Worm (Caenorhabditis elegans): ENCODE results near the gene fcd-2.
"Not testable (repeated sequence)": the region's sequence is repeated elsewhere in the genome, so short reads cannot be mapped to it uniquely, and the experiment has no call there.

Gene fcd-2

ce11 chrIV:15059150-15059549 is 33.6 kb downstream of the fcd-2 start (continued):
- TF ChIP-seq snpc-4 (GFP tag; optimal IDR thresholded peaks at IDR 0.05); rpc-1 (tag; optimal IDR thresholded peaks at IDR 0.05): not testable (repeated sequence)
- TF ChIP-seq snpc-4 (tag; optimal IDR thresholded peaks at IDR 0.05), result peak in 1 of 4 experiments; percentile 88
- TF ChIP-seq rpc-1 (optimal IDR thresholded peaks at IDR 0.05), result peak; percentile 39
- TF ChIP-seq mcd-1 (GFP tag; IDR thresholded peaks at IDR 0.05), result peak; percentile 62; the same call in 1 of the 2 replicates
- 0 out of 2 replicates have a peak, but pooled peaks have one; percentile 13 for TF ChIP-seq hmg-1.2 (GFP tag; IDR thresholded peaks at IDR 0.05)
- TF ChIP-seq attf-3 (GFP tag; conservative IDR thresholded peaks at IDR 0.05), result peak; percentile 69
- TF ChIP-seq Y56A3A.18 (GFP tag; IDR thresholded peaks at IDR 0.05), result peak; percentile 92
- peak; percentile 99 for TF ChIP-seq attf-6 (GFP tag; IDR thresholded peaks at IDR 0.05)
- TF ChIP-seq aptf-3 (GFP tag; IDR thresholded peaks at IDR 0.05), result peak; percentile 99
- TF ChIP-seq gei-17 (GFP tag; optimal IDR thresholded peaks at IDR 0.05), result peak; percentile 61
- peak; percentile 79 for TF ChIP-seq ceh-91 (GFP tag; IDR thresholded peaks at IDR 0.05)
- peak; percentile 100 for TF ChIP-seq hsf-1 (GFP tag; IDR thresholded peaks at IDR 0.05)
- TF ChIP-seq C17E4.6 (GFP tag; IDR thresholded peaks at IDR 0.05), result peak; percentile 90
- TF ChIP-seq ztf-25 (GFP tag; IDR thresholded peaks at IDR 0.05), result peak; percentile 99
- peak; percentile 93 for TF ChIP-seq egrh-3 (GFP tag; IDR thresholded peaks at IDR 0.05)
- peak; percentile 93 for TF ChIP-seq madf-3 (GFP tag; IDR thresholded peaks at IDR 0.05)

- no peak for TF ChIP-seq Y95B8A.8 (GFP tag; IDR thresholded peaks at IDR 0.05)
- no peak for TF ChIP-seq pha-4 (tag; optimal IDR thresholded peaks at IDR 0.05)
- no peak for TF ChIP-seq tlf-1 (GFP tag; optimal IDR thresholded peaks at IDR 0.05)
- no peak for TF ChIP-seq repo-1 (tag; optimal IDR thresholded peaks at IDR 0.05)
- TF ChIP-seq F49E8.2 (tag; optimal IDR thresholded peaks at IDR 0.05; ENCODE audit: insufficient read depth), result no peak
- no peak for TF ChIP-seq egrh-3 (GFP tag; IDR thresholded peaks at IDR 0.05)
- no peak for TF ChIP-seq unc-62 (GFP tag; optimal IDR thresholded peaks at IDR 0.05)
- TF ChIP-seq ztf-26 (tag; optimal IDR thresholded peaks at IDR 0.05), result no peak
- TF ChIP-seq D2030.7 (GFP tag; IDR thresholded peaks at IDR 0.05), result no peak
- TF ChIP-seq nhr-27 (tag; optimal IDR thresholded peaks at IDR 0.05), result no peak
- TF ChIP-seq hrde-1 (tag; optimal IDR thresholded peaks at IDR 0.05; ENCODE audit: borderline replicate concordance), result no peak
These were observed 38.3 kb downstream of the fcd-2 start for ce11 chrIV:15063789-15064188.

- TF ChIP-seq F39B2.1 (GFP tag; IDR thresholded peaks at IDR 0.05) (no peak), sea-2 (GFP tag; IDR thresholded peaks at IDR 0.05) (no peak), nhr-80 (tag; optimal IDR thresholded peaks at IDR 0.05) (no peak), K11D2.4 (GFP tag; IDR thresholded peaks at IDR 0.05) (no peak), lin-35 (GFP tag; optimal IDR thresholded peaks at IDR 0.05) (no peak), madf-10 (tag; optimal IDR thresholded peaks at IDR 0.05) (no peak), lsy-27 (tag; optimal IDR thresholded peaks at IDR 0.05; ENCODE audit: borderline replicate concordance, insufficient read depth) (no peak), lsl-1 (GFP tag; optimal IDR thresholded peaks at IDR 0.05) (no peak), Y56A3A.18 (GFP tag; IDR thresholded peaks at IDR 0.05) (no peak), nhr-120 (GFP tag; IDR thresholded peaks at IDR 0.05) (no peak), cebp-1 (GFP tag; IDR thresholded peaks at IDR 0.05) (no peak), cebp-1 (tag; optimal IDR thresholded peaks at IDR 0.05) (no peak), ZK185.1 (tag; optimal IDR thresholded peaks at IDR 0.05; ENCODE audit: poor library complexity, severe bottlenecking) (no peak), zfh-2 (GFP tag; conservative IDR thresholded peaks at IDR 0.05) (no peak), nfya-2 (GFP tag; IDR thresholded peaks at IDR 0.05) (no peak), madf-3 (GFP tag; IDR thresholded peaks at IDR 0.05) (no peak)
These were observed 40.1 kb downstream of the fcd-2 start, which contains the start of gene Y41E3.18 for ce11 chrIV:15065653-15066052. TSS of gene Y41E3.18 (minus strand) at chrIV:15065753.

All from whole organism, young adult.